Fruit fly (Drosophila melanogaster): Measurements from ENCODE around the gene I-t.

Gene I-t

dm6 chr3R:11656614-11657216, 47.1 kb upstream of the I-t start (continued):
- TF ChIP-seq wdn (GFP tag; IDR thresholded peaks at IDR 0.05) (peak; percentile 97), h (optimal IDR thresholded peaks at IDR 0.05) (no peak), CG6254 (GFP tag; optimal IDR thresholded peaks at IDR 0.05) (peak; percentile 84), GATAe (GFP tag; conservative IDR thresholded peaks at IDR 0.05) (peak; percentile 88), CG16779 (GFP tag; IDR thresholded peaks at IDR 0.05) (peak; percentile 95), CG2199 (GFP tag; IDR thresholded peaks at IDR 0.05) (peak; percentile 90), gsb-n (tag; optimal IDR thresholded peaks at IDR 0.05) (peak; percentile 95), chif (GFP tag; optimal IDR thresholded peaks at IDR 0.05) (peak; percentile 95 to 96), CG13624 (GFP tag; optimal IDR thresholded peaks at IDR 0.05) (peak; percentile 95), CG8089 (GFP tag; optimal IDR thresholded peaks at IDR 0.05) (peak; percentile 90), nau (GFP tag; optimal IDR thresholded peaks at IDR 0.05) (peak; percentile 92), CG8388 (GFP tag; optimal IDR thresholded peaks at IDR 0.05) (peak; percentile 96), Awh (GFP tag; IDR thresholded peaks at IDR 0.05) (peak; percentile 97), z (GFP tag; IDR thresholded peaks at IDR 0.05) (peak; percentile 77), Gug (GFP tag; IDR thresholded peaks at IDR 0.05) (peak; percentile 94), CG15269 (tag; optimal IDR thresholded peaks at IDR 0.05) (peak; percentile 98), pita (GFP tag; optimal IDR thresholded peaks at IDR 0.05) (no peak), CG16813 (GFP tag; IDR thresholded peaks at IDR 0.05; ENCODE audit: partially characterized antibody) (no peak), luna (GFP tag; optimal IDR thresholded peaks at IDR 0.05) (peak; percentile 85), Stat92E (GFP tag; optimal IDR thresholded peaks at IDR 0.05) (peak in 1 of 3 experiments; percentile 71), ewg (GFP tag; optimal IDR thresholded peaks at IDR 0.05) (peak; percentile 87), NFAT (GFP tag; IDR thresholded peaks at IDR 0.05) (peak; percentile 98), Dfd (GFP tag; optimal IDR thresholded peaks at IDR 0.05) (no peak), Ssrp (tag; optimal IDR thresholded peaks at IDR 0.05) (peak; percentile 94), CG4360 (GFP tag; IDR thresholded peaks at IDR 0.05) (peak; percentile 78), Mad (GFP tag; optimal IDR thresholded peaks at IDR 0.05) (peak; percentile 95), Max (GFP tag; optimal IDR thresholded peaks at IDR 0.05) (peak; percentile 92), CG8359 (GFP tag; optimal IDR thresholded peaks at IDR 0.05; ENCODE audit: borderline replicate concordance) (peak; percentile 83), CG14710 (tag; optimal IDR thresholded peaks at IDR 0.05) (peak; percentile 93), CG7556 (GFP tag; optimal IDR thresholded peaks at IDR 0.05) (peak; percentile 95), Fer3 (tag; optimal IDR thresholded peaks at IDR 0.05) (peak; percentile 97), Eip74EF (GFP tag; optimal IDR thresholded peaks at IDR 0.05) (peak in 1 of 2 experiments; percentile 90), dysf (GFP tag; IDR thresholded peaks at IDR 0.05) (peak; percentile 98), CG12659 (GFP tag; optimal IDR thresholded peaks at IDR 0.05) (peak; percentile 98), Ets65A (GFP tag) (peak; percentile 98), sima (GFP tag; optimal IDR thresholded peaks at IDR 0.05) (peak; percentile 74), CG4424 (GFP tag; optimal IDR thresholded peaks at IDR 0.05) (peak; percentile 96), Hand (GFP tag; optimal IDR thresholded peaks at IDR 0.05) (peak; percentile 92), CG9727 (GFP tag; optimal IDR thresholded peaks at IDR 0.05) (peak; percentile 94), croc (GFP tag; conservative IDR thresholded peaks at IDR 0.05) (peak; percentile 91), CG2202 (tag; optimal IDR thresholded peaks at IDR 0.05) (peak; percentile 90), mirr (GFP tag; optimal IDR thresholded peaks at IDR 0.05) (peak; percentile 65), Aef1 (GFP tag; IDR thresholded peaks at IDR 0.05) (peak; percentile 96), btn (GFP tag; optimal IDR thresholded peaks at IDR 0.05) (peak; percentile 85), stc (GFP tag; IDR thresholded peaks at IDR 0.05) (peak; percentile 96), stwl (tag; optimal IDR thresholded peaks at IDR 0.05) (peak; percentile 37), so (GFP tag; IDR thresholded peaks at IDR 0.05) (peak; percentile 97), ase (GFP tag; IDR thresholded peaks at IDR 0.05) (peak; percentile 95), cato (GFP tag; optimal IDR thresholded peaks at IDR 0.05; ENCODE audit: borderline replicate concordance) (peak; percentile 91), zen (tag; optimal IDR thresholded peaks at IDR 0.05) (peak; percentile 90)
